Worm (Caenorhabditis elegans) whole organism, mixed stage, embryonic: ENCODE results near the gene C17H12.11.
"Not testable (repeated sequence)": the region's sequence is repeated elsewhere in the genome, so short reads cannot be mapped to it uniquely, and the experiment has no call there.

ENCODE experiments used
- cnd-1 ChIP-seq: fragments of 200-800 bp; sonication (Bioruptor generic); optimal IDR thresholded peaks from 2 replicates; lab custom pipeline; 2018; ENCODE audit warnings: mild to moderate bottlenecking, missing genetic modification characterization, missing compliant biosample characterization
- lin-13 ChIP-seq: fragments of 150-350 bp; optimal IDR thresholded peaks from 2 replicates; lab custom pipeline; 2014; ENCODE audit warnings: missing biosample characterization, missing genetic modification characterization
- lsy-2 ChIP-seq: fragments of 150-350 bp; optimal IDR thresholded peaks from 2 replicates; lab custom pipeline; 2014; ENCODE audit warnings: missing biosample characterization, missing genetic modification characterization
- mls-2 ChIP-seq: sonication (generic microtip); optimal IDR thresholded peaks from 2 replicates; lab custom pipeline; 2016; ENCODE audit warnings: mild to moderate bottlenecking, missing genetic modification characterization, moderate library complexity, missing compliant biosample characterization
- nhr-12 ChIP-seq: fragments of 150-350 bp; optimal IDR thresholded peaks from 2 replicates; lab custom pipeline; 2014; ENCODE audit warnings: missing biosample characterization, missing genetic modification characterization
- pha-4 ChIP-seq: fragments of 150-350 bp; optimal IDR thresholded peaks from 2 replicates; lab custom pipeline; 2018; ENCODE audit warnings: missing biosample characterization, missing genetic modification reagents, missing genetic modification characterization
- sem-2 ChIP-seq: fragments of 200-800 bp; sonication (Bioruptor generic); optimal IDR thresholded peaks from 2 replicates; lab custom pipeline; 2018; ENCODE audit warnings: mild to moderate bottlenecking, missing genetic modification characterization, missing compliant biosample characterization
- zip-8 ChIP-seq: fragments of 150-350 bp; optimal IDR thresholded peaks from 2 replicates; lab custom pipeline; 2014; ENCODE audit warnings: missing biosample characterization, missing genetic modification characterization

DNA sequence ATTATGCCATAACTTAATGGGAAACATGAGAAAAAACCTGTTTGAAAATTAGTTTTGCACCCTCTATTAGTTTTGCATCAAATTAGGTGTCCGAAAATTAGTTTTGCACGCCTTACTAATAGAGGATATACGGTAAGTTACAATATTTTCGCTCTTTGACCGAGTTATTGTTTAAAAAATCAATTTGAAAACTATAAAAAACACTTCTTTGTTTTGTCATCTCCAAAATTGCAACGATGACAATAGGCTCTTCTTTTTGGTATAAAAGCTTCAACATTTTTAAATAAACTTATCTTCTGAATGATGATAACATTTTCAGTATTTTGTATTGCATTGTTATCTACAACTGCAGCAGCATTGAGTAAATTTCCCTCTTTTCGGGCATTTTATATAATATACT lies 25.3 kb downstream of the C17H12.11 start, which contains the start of gene H20E11.2:
- TF ChIP-seq sem-2 (GFP tag; lab: Kevin White, UChicago); pha-4 (tag; lab: Kevin White, UChicago); zip-8 (tag; lab: Kevin White, UChicago); lin-13 (tag; lab: Kevin White, UChicago); nhr-12 (tag; lab: Kevin White, UChicago); lsy-2 (tag; lab: Kevin White, UChicago); mls-2 (tag; lab: Kevin White, UChicago); cnd-1 (tag; lab: Kevin White, UChicago): not testable (repeated sequence)
